Fruit fly (Drosophila melanogaster) ovary, adult (tissue): ENCODE measurements around the gene CG32221.
A peak's percentile ranks its signal among the peaks of the same experiment; 100 is the strongest.

Source experiments
- CG17801 ChIP-seq: fragments of 200-800 bp; optimal IDR thresholded peaks from 2 replicates; lab custom pipeline; 2019; ENCODE audit warnings: missing biosample characterization, mild to moderate bottlenecking, missing genetic modification characterization, moderate library complexity; ENCODE audit not compliant: partially characterized antibody

Gene CG32221

dm6 chr3L:19867238-19867637 lies 32.8 kb downstream of the CG32221 start:
- TF ChIP-seq CG17801 (GFP tag; lab: Kevin White, UChicago) = no peak

DNA sequence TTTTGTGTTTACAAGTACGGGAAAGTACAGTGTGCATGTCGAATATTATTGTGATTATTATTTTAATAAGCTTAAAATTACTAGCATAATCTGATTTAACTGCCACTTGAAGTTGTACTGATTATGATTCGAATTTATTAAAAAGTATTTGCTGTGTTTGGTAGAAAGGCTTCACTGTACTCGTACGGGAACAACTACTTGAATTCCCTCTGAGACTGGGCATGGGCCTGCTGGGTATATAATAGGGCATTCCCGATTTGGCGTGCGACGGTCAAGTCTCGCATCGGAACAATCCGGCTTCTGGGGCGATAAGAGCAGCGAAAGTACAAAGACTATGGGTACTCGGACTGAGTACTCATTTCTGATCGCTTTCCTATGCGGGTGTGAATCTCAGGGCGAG lies 35.2 kb downstream of the CG32221 start:
- peak; percentile 28 for TF ChIP-seq CG17801 (GFP tag; lab: Kevin White, UChicago)

DNA sequence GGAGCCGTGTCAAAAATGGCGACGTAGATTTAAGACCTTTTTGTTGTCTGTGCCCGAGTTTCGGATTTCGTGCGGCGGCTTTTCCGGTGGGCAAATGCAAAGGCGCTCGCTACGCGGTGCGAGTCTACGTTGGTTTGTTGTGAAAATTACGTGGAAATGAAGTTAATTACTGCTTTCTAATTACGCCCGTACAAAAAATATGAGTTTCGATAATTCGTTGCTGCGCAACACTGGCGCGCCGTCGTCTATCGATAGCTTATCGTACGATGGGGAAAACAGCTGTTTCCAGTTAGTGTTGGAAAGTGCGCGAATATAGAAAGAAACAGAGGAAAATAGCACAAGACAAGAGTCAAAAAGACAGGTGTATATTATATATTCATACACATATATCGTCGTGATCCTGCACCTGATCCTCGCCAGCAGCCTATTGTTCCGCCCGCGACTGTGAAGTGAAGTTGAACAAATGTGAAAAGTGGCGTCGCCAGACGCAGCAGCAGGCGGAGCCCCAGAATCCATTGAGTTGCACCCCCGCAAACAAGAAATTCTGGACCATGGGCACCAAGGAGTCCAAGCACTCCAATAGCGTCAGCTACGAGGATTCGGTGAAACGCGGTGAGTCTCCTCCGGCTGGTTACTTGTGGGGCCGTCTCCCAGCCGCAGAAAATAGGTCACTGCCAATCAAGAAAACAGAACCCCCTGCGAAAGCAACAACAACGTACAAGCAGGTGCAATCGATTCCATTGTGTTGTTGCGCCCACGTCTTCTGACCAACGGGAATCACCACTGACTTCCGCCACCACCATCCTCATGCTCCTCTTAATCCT lies 36.6 kb downstream of the CG32221 start, which contains the start of the genes Rab8 and Usp32:
Gene Rab8, minus strand, starts transcription at position 236 of the 824 bp plus-strand sequence.
Gene Usp32, plus strand, starts transcription at position 297 of the 824 bp plus-strand sequence.
- peak; percentile 76 for TF ChIP-seq CG17801 (GFP tag; lab: Kevin White, UChicago)

DNA sequence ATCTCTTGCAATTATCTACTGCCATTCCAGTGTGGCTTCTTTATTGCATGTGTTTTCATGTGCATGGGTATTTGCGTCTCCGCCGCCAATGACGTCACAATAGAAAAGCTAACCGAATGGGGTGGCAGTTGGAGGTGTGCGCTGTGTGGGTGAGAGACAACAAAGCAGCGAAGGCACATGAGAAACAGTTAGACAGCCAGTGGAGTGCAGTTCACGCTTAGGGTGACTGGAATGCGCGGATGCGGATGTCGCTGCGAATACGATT lies 37.1 kb downstream of the CG32221 start:
- no peak for TF ChIP-seq CG17801 (GFP tag; lab: Kevin White, UChicago)

- TF ChIP-seq CG17801 (GFP tag; lab: Kevin White, UChicago) = no peak
Measured at dm6 chr3L:19872465-19872883, 38.0 kb downstream of the CG32221 start.

DNA sequence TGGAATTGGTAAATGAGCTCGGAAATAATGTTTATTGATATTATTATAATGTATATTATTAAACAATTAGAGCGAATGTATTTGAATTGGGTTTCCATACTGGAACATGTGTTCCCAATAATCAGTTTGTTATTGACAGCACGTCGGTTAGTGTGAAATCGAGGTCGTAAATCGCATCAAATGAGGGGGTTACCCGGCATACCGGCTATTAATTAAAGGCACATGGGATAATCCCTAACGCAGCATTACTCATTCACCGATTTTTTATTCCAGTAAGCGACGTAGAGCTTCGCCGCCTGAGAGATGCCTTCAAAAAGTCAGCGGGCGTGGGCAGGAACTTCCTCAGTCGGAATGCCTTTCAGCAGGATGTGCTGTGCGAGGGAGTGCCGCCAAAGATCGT lies 39.0 kb downstream of the CG32221 start:
- no peak for TF ChIP-seq CG17801 (GFP tag; lab: Kevin White, UChicago)
